Worm (Caenorhabditis elegans): ENCODE data around the gene ZK938.10.

ZK938.10 gene

DNA sequence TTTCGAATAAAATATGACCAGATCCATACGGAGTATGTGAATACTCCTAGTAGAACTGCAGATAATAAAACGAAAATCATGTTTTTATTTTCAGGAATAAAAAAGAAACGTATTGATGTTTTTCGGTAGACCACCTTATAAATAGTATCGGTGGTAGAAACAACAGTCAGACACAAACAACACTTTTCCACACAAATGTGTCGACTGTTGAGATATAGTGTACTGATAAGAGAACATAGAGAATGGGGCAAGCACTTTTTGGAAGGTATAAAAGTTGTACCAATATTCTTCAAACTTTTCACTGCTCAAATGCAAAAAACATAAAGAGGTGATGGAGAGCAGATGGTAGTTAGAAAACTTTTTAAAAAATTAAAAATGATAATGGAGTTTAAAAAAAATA lies 48.2 kb downstream of the ZK938.10 start, which contains the start of gene cyp-13A6:
TSS of gene cyp-13A6 (minus strand) at position 180 of the 400 bp plus-strand sequence.
- TF ChIP-seq nhr-76 (tag; optimal IDR thresholded peaks at IDR 0.05) (no peak), aly-2 (tag; optimal IDR thresholded peaks at IDR 0.05) (no peak), eor-1 (tag; optimal IDR thresholded peaks at IDR 0.05) (no peak), daf-12 (tag; optimal IDR thresholded peaks at IDR 0.05) (no peak), pha-4 (tag; optimal IDR thresholded peaks at IDR 0.05) (peak; percentile 2), elt-2 (tag; optimal IDR thresholded peaks at IDR 0.05) (peak; percentile 26), mdl-1 (tag; optimal IDR thresholded peaks at IDR 0.05) (no peak), lin-39 (tag; optimal IDR thresholded peaks at IDR 0.05) (no peak), fkh-10 (GFP tag; optimal IDR thresholded peaks at IDR 0.05) (no peak), egl-5 (tag; optimal IDR thresholded peaks at IDR 0.05) (no peak), elt-3 (tag; optimal IDR thresholded peaks at IDR 0.05) (no peak), fos-1 (tag; optimal IDR thresholded peaks at IDR 0.05) (no peak), ceh-16 (tag; optimal IDR thresholded peaks at IDR 0.05) (no peak), ztf-11 (tag; optimal IDR thresholded peaks at IDR 0.05) (no peak), sea-2 (GFP tag; optimal IDR thresholded peaks at IDR 0.05) (no peak)
